Fruit fly (Drosophila melanogaster) S2 (cell line): ENCODE measurements around the gene CG10804.
A peak's percentile ranks its signal among the peaks of the same experiment; 100 is the strongest.

Experiments used
- CG8478 ChIP-seq: fragments of >200 bp; optimal IDR thresholded peaks from 2 replicates; lab custom pipeline; 2018
- CTCF ChIP-seq, 2 experiments: fragments of >200 bp; optimal IDR thresholded peaks; 2 replicates each; lab custom pipeline; 2018

dm6 chrX:3481034-3481433, 1.1 kb downstream of the CG10804 start:
- TF ChIP-seq CTCF (optimal IDR thresholded peaks at IDR 0.05; lab: Kevin White, UChicago): peak; percentile 92 to 95
- no peak for TF ChIP-seq CG8478 (lab: Kevin White, UChicago)
